Worm (Caenorhabditis elegans) whole organism, L4/young adult: ENCODE measurements around the gene srsy-1.

ENCODE experiments used
- W03F9.2 ChIP-seq: fragments of 150-350 bp; optimal IDR thresholded peaks from 2 replicates; lab custom pipeline; 2014; ENCODE audit warnings: missing biosample characterization, missing genetic modification characterization
- dao-5 ChIP-seq: sonication (generic microtip); optimal IDR thresholded peaks from 2 replicates; lab custom pipeline; 2016; ENCODE audit warnings: missing genotype, missing genetic modification characterization, moderate library complexity, missing compliant biosample characterization
- him-1 ChIP-seq: sonication (generic microtip); optimal IDR thresholded peaks from 2 replicates; lab custom pipeline; 2016; ENCODE audit warnings: missing genotype, missing genetic modification reagents, missing genetic modification characterization, missing compliant biosample characterization

The srsy-1 gene

DNA sequence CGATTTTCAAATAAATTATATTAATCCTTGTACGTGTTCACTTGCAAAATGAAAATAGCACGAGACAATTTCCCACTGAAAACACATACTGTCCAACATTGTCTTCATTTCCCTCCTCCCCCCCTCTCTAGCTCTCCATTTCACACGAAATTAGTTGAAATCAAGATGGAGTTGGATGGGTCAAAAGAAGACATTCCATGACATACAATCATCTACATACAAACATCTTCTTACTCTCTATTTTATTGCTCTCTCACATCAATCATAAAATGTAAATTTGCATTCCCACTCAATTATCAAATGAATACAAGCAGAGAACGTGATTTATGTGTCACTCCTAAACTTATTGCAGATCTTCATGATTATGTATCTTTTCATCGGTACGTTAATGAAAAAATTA, at the start of gene srsy-1:
Gene srsy-1, plus strand, starts transcription at position 301 of the 400 bp plus-strand sequence.
- TF ChIP-seq him-1 (tag; lab: Kevin White, UChicago) (no peak), dao-5 (tag; lab: Kevin White, UChicago) (no peak), W03F9.2 (no peak)

DNA sequence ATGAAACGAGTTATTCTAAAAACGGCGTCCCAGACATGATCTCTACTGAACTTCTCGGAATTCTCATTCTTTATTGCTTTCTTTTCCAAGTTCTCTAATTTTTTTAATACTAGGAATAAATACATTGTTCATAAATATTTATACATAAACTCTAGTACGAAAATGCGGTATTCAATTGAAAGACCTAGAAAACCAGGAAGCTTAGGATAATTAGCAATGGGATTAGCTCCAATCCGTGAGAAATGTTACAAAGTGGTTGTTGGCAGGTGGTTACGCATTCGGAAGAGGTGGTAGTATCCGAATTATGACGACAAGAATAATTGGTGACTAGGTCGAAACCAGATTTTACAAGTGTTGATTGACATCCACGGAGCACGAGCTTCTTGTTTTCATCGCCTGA, 48.9 kb upstream of the srsy-1 start:
- TF ChIP-seq him-1 (tag; lab: Kevin White, UChicago) (no peak), W03F9.2 (no peak), dao-5 (tag; lab: Kevin White, UChicago) (no peak)

- TF ChIP-seq him-1 (tag; lab: Kevin White, UChicago) (no peak), dao-5 (tag; lab: Kevin White, UChicago) (no peak), W03F9.2 (no peak)
Observed at ce11 chrII:5067927-5068326, 47.9 kb upstream of the srsy-1 start, which contains the start of gene C27A2.8. TSS of gene C27A2.8 (minus strand) at chrII:5068043.

DNA sequence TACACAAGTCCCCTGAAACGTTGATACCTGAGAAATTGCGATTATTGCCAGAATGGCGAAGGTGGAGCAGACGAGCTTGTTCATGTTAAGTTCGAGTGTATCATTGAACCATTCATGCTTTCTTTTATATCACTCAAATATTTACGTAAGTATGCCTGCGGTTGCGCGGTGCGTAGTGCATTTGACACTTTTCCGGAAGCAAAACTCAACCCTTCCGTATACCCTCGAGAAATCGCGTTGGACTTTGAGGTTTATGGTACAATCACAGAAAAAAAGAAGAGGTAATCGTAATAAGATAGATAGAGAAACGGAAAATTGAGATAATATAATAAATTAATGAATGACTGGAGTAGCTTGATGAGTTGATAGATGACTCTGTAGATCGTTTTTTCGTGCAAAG, 46.3 kb upstream of the srsy-1 start, which contains the start of gene idpb-2:
Gene idpb-2, minus strand, starts transcription at position 101 of the 400 bp plus-strand sequence.
- TF ChIP-seq dao-5 (tag; lab: Kevin White, UChicago) = no peak
- no peak for TF ChIP-seq him-1 (tag; lab: Kevin White, UChicago)
- TF ChIP-seq W03F9.2 = no peak

- TF ChIP-seq dao-5 (tag; lab: Kevin White, UChicago) = no peak
- TF ChIP-seq him-1 (tag; lab: Kevin White, UChicago) = no peak
- no peak for TF ChIP-seq W03F9.2
Observed at ce11 chrII:5071265-5071664, 44.6 kb upstream of the srsy-1 start, which contains the start of gene C27A2.7. TSS of gene C27A2.7 (minus strand) at chrII:5071365.

DNA sequence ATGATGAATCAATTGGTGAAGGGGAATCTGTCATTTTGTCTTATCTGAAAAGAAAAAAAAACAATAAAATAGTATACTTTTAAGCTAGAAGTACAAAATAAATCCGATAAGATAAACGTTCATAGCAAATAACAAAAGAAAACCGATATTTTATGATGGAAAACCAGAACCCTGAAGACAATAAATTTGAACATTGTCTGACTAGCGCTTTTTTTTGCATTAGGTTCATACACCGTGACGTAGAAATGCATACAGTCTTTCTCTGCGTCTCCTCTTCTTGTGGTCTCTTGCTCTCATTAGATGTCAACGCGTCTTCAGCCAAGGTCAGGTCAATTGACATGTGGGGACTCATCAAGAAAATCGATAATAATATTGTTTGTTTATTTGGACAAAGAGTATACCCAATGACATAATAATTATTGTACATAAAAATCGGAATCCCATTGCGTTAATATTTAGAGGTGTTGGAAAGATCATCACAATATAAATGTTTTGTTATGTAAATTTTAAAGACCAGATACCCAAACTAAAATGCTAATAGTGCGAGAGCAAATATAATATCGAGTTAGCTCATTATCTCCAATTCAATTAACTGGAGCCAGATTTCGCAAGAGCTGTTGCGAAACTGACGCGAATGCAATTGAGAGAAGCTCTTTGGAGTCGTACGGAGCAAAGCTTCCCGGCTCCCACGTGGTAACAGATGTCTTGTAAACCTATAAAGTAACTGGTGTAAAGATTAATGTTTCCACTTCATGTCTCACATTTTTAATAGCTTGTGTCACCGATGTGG, 34.5 kb upstream of the srsy-1 start, which contains the start of gene dsh-2:
Gene dsh-2, minus strand, starts transcription at position 51 of the 790 bp plus-strand sequence.
- TF ChIP-seq him-1 (tag; lab: Kevin White, UChicago) (no peak), W03F9.2 (peak; percentile 45)

- TF ChIP-seq W03F9.2 (no peak), dao-5 (tag; lab: Kevin White, UChicago) (no peak), him-1 (tag; lab: Kevin White, UChicago) (no peak)
Observed at ce11 chrII:5083341-5083740, 32.5 kb upstream of the srsy-1 start, which contains the start of gene C04G6.4. TSS of gene C04G6.4 (minus strand) at chrII:5083441.

ce11 chrII:5084225-5084624, 31.6 kb upstream of the srsy-1 start:
- TF ChIP-seq him-1 (tag; lab: Kevin White, UChicago) = no peak
- TF ChIP-seq dao-5 (tag; lab: Kevin White, UChicago) = no peak
- TF ChIP-seq W03F9.2 = no peak

ce11 chrII:5085450-5085849, 30.4 kb upstream of the srsy-1 start, which contains the start of gene txt-9:
TSS of gene txt-9 (plus strand) at chrII:5085785.
- TF ChIP-seq dao-5 (tag; lab: Kevin White, UChicago) (no peak), W03F9.2 (no peak), him-1 (tag; lab: Kevin White, UChicago) (no peak)

DNA sequence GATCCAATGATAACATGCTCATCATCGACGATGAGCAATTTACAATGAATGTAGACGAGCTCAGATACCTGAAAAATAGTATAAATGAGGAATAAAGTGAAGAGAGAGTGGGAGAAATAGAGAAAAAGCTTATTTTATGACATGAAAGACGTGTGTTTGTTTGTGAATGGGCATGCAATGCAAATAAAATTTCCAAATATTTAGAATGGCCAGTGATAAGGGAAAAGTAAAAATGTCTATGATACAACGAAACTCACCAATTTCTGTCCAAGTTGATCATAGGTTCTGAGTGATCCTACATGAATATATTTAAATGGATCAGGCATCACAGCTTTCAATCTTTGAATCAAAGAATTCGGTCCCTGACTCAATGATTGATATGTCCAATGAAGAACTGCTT, 29.7 kb upstream of the srsy-1 start:
- TF ChIP-seq W03F9.2 (no peak), dao-5 (tag; lab: Kevin White, UChicago) (no peak), him-1 (tag; lab: Kevin White, UChicago) (no peak)

- TF ChIP-seq W03F9.2 (peak; percentile 34), him-1 (tag; lab: Kevin White, UChicago) (no peak)
Observed at ce11 chrII:5091640-5092243, 24.1 kb upstream of the srsy-1 start, which contains the start of gene pld-1. TSS of gene pld-1 (minus strand) at chrII:5091690.

- TF ChIP-seq him-1 (tag; lab: Kevin White, UChicago) (no peak), W03F9.2 (no peak), dao-5 (tag; lab: Kevin White, UChicago) (no peak)
Observed at ce11 chrII:5092362-5093281, 23.2 kb upstream of the srsy-1 start, which contains the start of gene C04G6.2. TSS of gene C04G6.2 (plus strand) at chrII:5093231.

DNA sequence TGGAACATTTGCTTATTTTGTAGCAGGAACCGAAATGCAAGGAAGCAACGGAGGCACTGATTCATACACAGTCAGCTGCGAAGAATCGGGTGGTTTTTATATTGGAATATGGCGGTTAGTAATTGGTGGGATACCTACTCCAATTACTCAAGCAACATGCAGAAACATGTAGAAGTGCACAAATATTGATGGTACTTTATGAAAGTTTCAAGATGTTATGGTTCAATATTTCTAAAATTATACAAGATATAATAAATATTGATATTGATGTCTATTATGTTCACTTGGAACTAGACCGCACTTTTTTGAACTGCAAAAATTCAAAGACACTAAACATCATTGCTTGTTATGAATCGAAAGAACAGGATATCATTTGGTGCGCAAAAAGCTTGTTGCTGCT, 21.9 kb upstream of the srsy-1 start, which contains the start of gene C04G6.13:
Gene C04G6.13, plus strand, starts transcription at position 301 of the 400 bp plus-strand sequence.
- TF ChIP-seq him-1 (tag; lab: Kevin White, UChicago) = no peak
- TF ChIP-seq dao-5 (tag; lab: Kevin White, UChicago) = no peak
- TF ChIP-seq W03F9.2 = no peak
